Worm (Caenorhabditis elegans): ENCODE results near the gene ZK897.10.

ZK897.10 gene

DNA sequence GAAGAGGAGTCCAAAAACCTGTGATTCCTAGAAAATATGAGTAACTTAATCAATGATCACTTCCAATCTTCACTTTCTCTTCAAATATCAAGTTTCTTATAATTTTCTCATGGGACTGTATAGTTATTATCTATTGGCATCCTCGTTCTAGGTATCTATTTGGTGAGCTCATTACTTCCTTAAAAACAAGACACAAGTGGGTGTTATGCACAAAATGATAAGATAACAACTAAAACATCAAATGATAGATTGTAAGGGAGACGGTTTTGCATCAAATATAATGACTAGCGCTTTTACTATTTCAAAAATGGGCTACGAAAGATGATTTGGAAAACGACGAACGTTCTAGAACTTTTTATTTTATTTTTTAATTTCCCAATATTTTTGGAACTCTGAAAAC is at the start of gene ZK897.10:
Gene ZK897.10, plus strand, starts transcription at position 285 of the 400 bp plus-strand sequence.
- no peak for TF ChIP-seq him-1 (tag; optimal IDR thresholded peaks at IDR 0.05)
- TF ChIP-seq W03F9.2 (tag; optimal IDR thresholded peaks at IDR 0.05): no peak
- TF ChIP-seq dao-5 (tag; optimal IDR thresholded peaks at IDR 0.05): no peak

ce11 chrIV:12715947-12716382 is 49.2 kb upstream of the ZK897.10 start:
- TF ChIP-seq W03F9.2 (tag; optimal IDR thresholded peaks at IDR 0.05): no peak
- TF ChIP-seq dao-5 (tag; optimal IDR thresholded peaks at IDR 0.05): no peak
- no peak for TF ChIP-seq him-1 (tag; optimal IDR thresholded peaks at IDR 0.05)

DNA sequence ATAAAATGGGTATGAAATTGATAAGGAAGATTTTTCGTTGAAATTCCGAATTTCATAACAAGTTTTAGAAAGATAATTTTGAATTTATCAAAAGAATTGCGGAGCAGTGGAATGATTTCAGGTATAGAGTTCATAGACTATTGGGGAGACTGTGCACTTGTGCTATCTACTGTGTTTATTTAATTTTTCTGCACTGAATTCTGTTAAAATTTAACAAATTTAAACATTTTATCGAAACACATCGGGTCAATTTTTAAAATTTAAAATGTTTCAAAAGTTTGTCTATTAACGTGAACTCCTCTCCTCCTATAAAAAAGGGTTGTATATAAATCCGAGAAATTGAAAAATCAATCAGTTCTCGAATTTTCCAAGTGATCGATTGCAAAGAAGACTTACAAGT is 47.6 kb upstream of the ZK897.10 start, which contains the start of gene C27D8.1:
Gene C27D8.1, plus strand, starts transcription at position 301 of the 400 bp plus-strand sequence.
- TF ChIP-seq dao-5 (tag; optimal IDR thresholded peaks at IDR 0.05): no peak
- TF ChIP-seq him-1 (tag; optimal IDR thresholded peaks at IDR 0.05): no peak
- TF ChIP-seq W03F9.2 (tag; optimal IDR thresholded peaks at IDR 0.05): no peak

ce11 chrIV:12719664-12720063 is 45.5 kb upstream of the ZK897.10 start, which contains the start of gene idpp-7:
TSS of gene idpp-7 (plus strand) at chrIV:12719964.
- TF ChIP-seq W03F9.2 (tag; optimal IDR thresholded peaks at IDR 0.05) (no peak), dao-5 (tag; optimal IDR thresholded peaks at IDR 0.05) (no peak), him-1 (tag; optimal IDR thresholded peaks at IDR 0.05) (no peak)

- TF ChIP-seq dao-5 (tag; optimal IDR thresholded peaks at IDR 0.05): no peak
- no peak for TF ChIP-seq W03F9.2 (tag; optimal IDR thresholded peaks at IDR 0.05)
- no peak for TF ChIP-seq him-1 (tag; optimal IDR thresholded peaks at IDR 0.05)
Measured at ce11 chrIV:12721106-12721505, 44.0 kb upstream of the ZK897.10 start, which contains the start of gene T23F6.2. TSS of gene T23F6.2 (plus strand) at chrIV:12721356.

DNA sequence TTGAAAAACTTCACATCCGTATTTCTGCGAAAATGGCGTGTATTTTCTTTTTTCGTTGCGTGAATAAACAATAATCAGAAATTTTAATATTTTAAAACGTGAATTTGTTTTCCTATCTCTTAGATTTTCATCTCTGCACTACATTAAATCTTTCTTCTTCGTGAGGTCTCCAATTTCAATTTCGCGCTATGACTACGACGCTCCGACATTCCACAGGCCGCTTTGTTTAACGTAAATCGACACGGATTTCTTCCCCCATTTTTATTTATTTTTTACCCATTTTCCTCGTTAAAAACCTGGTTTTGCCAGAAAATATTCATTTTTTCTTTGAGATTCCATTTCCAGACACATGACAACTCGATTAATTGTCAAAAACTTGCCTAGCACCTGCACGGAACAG is 40.5 kb upstream of the ZK897.10 start, which contains the start of the genes T23F6.3 and rbd-1:
Gene T23F6.3, minus strand, starts transcription at position 120 of the 400 bp plus-strand sequence.
Gene rbd-1, plus strand, starts transcription at position 346 of the 400 bp plus-strand sequence.
- no peak for TF ChIP-seq him-1 (tag; optimal IDR thresholded peaks at IDR 0.05)
- no peak for TF ChIP-seq dao-5 (tag; optimal IDR thresholded peaks at IDR 0.05)
- peak; percentile 91 for TF ChIP-seq W03F9.2 (tag; optimal IDR thresholded peaks at IDR 0.05)

ce11 chrIV:12725228-12725627 is 39.9 kb upstream of the ZK897.10 start:
- TF ChIP-seq him-1 (tag; optimal IDR thresholded peaks at IDR 0.05): no peak
- no peak for TF ChIP-seq W03F9.2 (tag; optimal IDR thresholded peaks at IDR 0.05)
- TF ChIP-seq dao-5 (tag; optimal IDR thresholded peaks at IDR 0.05): no peak

- no peak for TF ChIP-seq him-1 (tag; optimal IDR thresholded peaks at IDR 0.05)
- TF ChIP-seq W03F9.2 (tag; optimal IDR thresholded peaks at IDR 0.05): no peak
Measured at ce11 chrIV:12725925-12726324, 39.2 kb upstream of the ZK897.10 start.

- no peak for TF ChIP-seq W03F9.2 (tag; optimal IDR thresholded peaks at IDR 0.05)
- no peak for TF ChIP-seq him-1 (tag; optimal IDR thresholded peaks at IDR 0.05)
- no peak for TF ChIP-seq dao-5 (tag; optimal IDR thresholded peaks at IDR 0.05)
Measured at ce11 chrIV:12728162-12728561, 37.0 kb upstream of the ZK897.10 start.

DNA sequence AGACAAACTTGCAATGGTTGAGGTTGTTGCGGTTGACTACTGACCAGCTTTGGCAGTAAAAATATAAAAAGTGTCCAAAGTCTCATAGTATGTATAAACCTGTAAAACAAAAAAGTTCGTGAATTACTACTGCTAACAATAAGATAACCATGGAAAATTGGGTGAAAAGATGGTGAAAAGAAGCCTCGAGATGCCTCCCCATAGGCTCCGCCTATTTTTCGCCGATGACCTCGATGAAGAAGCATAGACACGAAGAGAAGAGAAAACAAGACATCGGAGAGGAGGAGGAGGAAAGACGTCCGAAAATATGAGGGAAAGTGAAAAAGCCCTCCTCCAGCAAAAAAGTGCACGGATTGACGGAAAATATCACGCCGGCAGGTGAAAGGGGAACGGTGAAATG is 23.7 kb upstream of the ZK897.10 start, which contains the start of gene T23F6.5:
Gene T23F6.5, minus strand, starts transcription at position 101 of the 400 bp plus-strand sequence.
- TF ChIP-seq W03F9.2 (tag; optimal IDR thresholded peaks at IDR 0.05) (no peak), him-1 (tag; optimal IDR thresholded peaks at IDR 0.05) (no peak), dao-5 (tag; optimal IDR thresholded peaks at IDR 0.05) (no peak)

DNA sequence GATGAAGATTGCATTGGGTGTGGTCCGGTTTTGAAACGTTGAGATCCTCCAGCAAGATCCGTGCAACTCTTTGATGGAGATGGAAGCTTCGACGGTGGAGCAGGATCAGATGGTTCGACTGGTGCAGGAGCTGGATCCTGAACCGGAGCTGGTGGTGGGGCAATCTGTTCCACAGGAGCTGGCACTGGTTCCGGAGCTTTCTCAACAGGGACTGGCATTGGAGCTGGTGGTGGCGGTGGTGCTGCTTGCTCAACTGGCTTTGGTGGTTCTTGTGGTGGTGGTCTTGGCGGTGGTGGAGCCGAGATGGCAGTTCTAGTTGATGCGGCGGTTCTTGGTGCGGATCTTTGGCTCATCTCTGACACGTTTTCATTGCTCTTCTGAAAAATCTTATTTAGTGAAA is 21.5 kb upstream of the ZK897.10 start:
- TF ChIP-seq W03F9.2 (tag; optimal IDR thresholded peaks at IDR 0.05) (no peak), dao-5 (tag; optimal IDR thresholded peaks at IDR 0.05) (no peak), him-1 (tag; optimal IDR thresholded peaks at IDR 0.05) (no peak)

ce11 chrIV:12744713-12745112 is 20.4 kb upstream of the ZK897.10 start, which contains the start of gene C36H8.1:
TSS of gene C36H8.1 (minus strand) at chrIV:12744813.
- TF ChIP-seq dao-5 (tag; optimal IDR thresholded peaks at IDR 0.05): no peak
- TF ChIP-seq him-1 (tag; optimal IDR thresholded peaks at IDR 0.05): no peak
- TF ChIP-seq W03F9.2 (tag; optimal IDR thresholded peaks at IDR 0.05): no peak

DNA sequence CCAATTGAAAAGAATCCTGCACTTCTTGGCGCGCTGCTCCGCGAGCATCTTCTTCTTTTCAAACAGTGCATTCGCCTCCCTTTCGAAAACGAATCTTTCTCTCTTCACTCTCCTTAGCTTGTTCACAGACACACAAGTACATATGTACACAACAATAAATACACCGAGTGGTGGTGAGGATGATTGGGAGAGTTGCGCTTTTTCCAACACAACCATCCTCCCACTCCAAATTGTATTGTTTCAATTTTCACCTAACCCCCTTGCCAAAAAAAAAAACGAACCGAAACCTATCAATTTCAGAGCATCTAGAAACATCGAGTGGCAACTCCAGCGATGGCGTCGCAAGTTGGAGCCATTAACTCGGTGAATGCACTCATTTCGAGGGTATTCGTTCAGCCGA is 18.9 kb upstream of the ZK897.10 start, which contains the start of gene inx-6:
Gene inx-6, plus strand, starts transcription at position 301 of the 400 bp plus-strand sequence.
- no peak for TF ChIP-seq him-1 (tag; optimal IDR thresholded peaks at IDR 0.05)
- TF ChIP-seq W03F9.2 (tag; optimal IDR thresholded peaks at IDR 0.05): no peak
- no peak for TF ChIP-seq dao-5 (tag; optimal IDR thresholded peaks at IDR 0.05)

DNA sequence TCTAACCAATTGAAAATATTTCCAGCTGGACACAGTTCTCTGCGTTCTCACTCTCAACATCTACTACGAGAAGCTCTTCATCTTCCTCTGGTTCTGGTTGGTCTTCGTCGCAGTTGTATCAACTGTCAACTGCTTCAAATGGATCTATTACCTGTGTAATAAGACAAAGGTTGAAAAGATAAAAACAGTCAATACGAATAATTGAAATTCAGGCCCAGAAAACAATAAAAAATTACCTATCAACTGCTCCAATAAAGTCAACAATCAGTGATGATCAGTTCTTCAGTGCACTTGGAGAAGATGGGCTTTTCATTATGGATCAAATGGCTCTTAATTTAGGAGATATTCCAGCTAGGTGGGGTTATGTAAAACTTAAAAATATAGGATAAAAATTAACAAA is 16.4 kb upstream of the ZK897.10 start:
- TF ChIP-seq dao-5 (tag; optimal IDR thresholded peaks at IDR 0.05): no peak
- TF ChIP-seq him-1 (tag; optimal IDR thresholded peaks at IDR 0.05): no peak
- TF ChIP-seq W03F9.2 (tag; optimal IDR thresholded peaks at IDR 0.05): no peak

ce11 chrIV:12754170-12754569 is 11.0 kb upstream of the ZK897.10 start:
- TF ChIP-seq him-1 (tag; optimal IDR thresholded peaks at IDR 0.05): no peak
- TF ChIP-seq dao-5 (tag; optimal IDR thresholded peaks at IDR 0.05): no peak
- TF ChIP-seq W03F9.2 (tag; optimal IDR thresholded peaks at IDR 0.05): no peak
